Comparison of ENCODE assay signal across 5 worm cellular contexts in genomic region chrX:12854680-12855079, ce11.
TF ChIP-seq lines count a peak whose summit lies in the region.

No protein-coding gene starts in this region.

TF ChIP-seq in whole organism, L3 larva, 47 proteins besides CTCF, POLR2A, EP300 and RAD21:
- no peak for TF ChIP-seq skn-1 (tag; optimal IDR thresholded peaks at IDR 0.05; lab: Kevin White, UChicago)
- TF ChIP-seq lin-39 (tag; optimal IDR thresholded peaks at IDR 0.05; lab: Kevin White, UChicago) = peak; percentile 3
TF ChIP-seq in whole organism, L3 larva: peak in this region for 1.

TF ChIP-seq in whole organism, L4 larva, 104 proteins besides CTCF, POLR2A, EP300 and RAD21 (continues in another document):
- TF ChIP-seq Y48G9A.11 (GFP tag; IDR thresholded peaks at IDR 0.05; lab: Robert Waterston, UW) (0 out of 2 replicates have a peak, but pooled peaks have one; percentile 15), fkh-10 (GFP tag; optimal IDR thresholded peaks at IDR 0.05; lab: Kevin White, UChicago) (no peak), lim-7 (GFP tag; IDR thresholded peaks at IDR 0.05; lab: Robert Waterston, UW) (peak; percentile 78), tra-1 (GFP tag; IDR thresholded peaks at IDR 0.05; lab: Robert Waterston, UW) (0 out of 2 replicates have a peak, but pooled peaks have one; percentile 31), daf-19 (GFP tag; conservative IDR thresholded peaks at IDR 0.05; lab: Robert Waterston, UW) (no peak), madf-5 (GFP tag; IDR thresholded peaks at IDR 0.05; lab: Robert Waterston, UW) (peak; percentile 34 to 62; a peak in 1 of 4 replicates), arid-1 (GFP tag; conservative IDR thresholded peaks at IDR 0.05; lab: Robert Waterston, UW) (peak; percentile 27; the same call in 1 of the 2 replicates), Y75B8A.6 (GFP tag; IDR thresholded peaks at IDR 0.05; lab: Robert Waterston, UW) (no peak), lir-3 (tag; optimal IDR thresholded peaks at IDR 0.05; lab: Kevin White, UChicago) (peak; percentile 17), egl-43 (GFP tag; IDR thresholded peaks at IDR 0.05; lab: Robert Waterston, UW) (peak; percentile 76), duxl-1 (tag; optimal IDR thresholded peaks at IDR 0.05; lab: Kevin White, UChicago; ENCODE audit: poor library complexity) (peak; percentile 29), ceh-20 (GFP tag; IDR thresholded peaks at IDR 0.05; lab: Robert Waterston, UW) (no peak), Y5F2A.4 (GFP tag; optimal IDR thresholded peaks at IDR 0.05; lab: Kevin White, UChicago) (no peak), nhr-41 (GFP tag; IDR thresholded peaks at IDR 0.05; lab: Robert Waterston, UW) (0 out of 2 replicates have a peak, but pooled peaks have one; percentile 18), F44E2.7 (GFP tag; IDR thresholded peaks at IDR 0.05; lab: Robert Waterston, UW) (no peak), dmd-8 (GFP tag; IDR thresholded peaks at IDR 0.05; lab: Robert Waterston, UW) (peak; percentile 70), aha-1 (tag; lab: Kevin White, UChicago) (peak; percentile 87), aly-2 (tag; optimal IDR thresholded peaks at IDR 0.05; lab: Kevin White, UChicago) (no peak), tag-97 (GFP tag; IDR thresholded peaks at IDR 0.05; lab: Robert Waterston, UW) (no peak), F26F4.8 (GFP tag; conservative IDR thresholded peaks at IDR 0.05; lab: Robert Waterston, UW) (no peak), ceh-44 (GFP tag; IDR thresholded peaks at IDR 0.05; lab: Robert Waterston, UW) (0 out of 2 replicates have a peak, but pooled peaks have one; percentile 46)

TF ChIP-seq in whole organism, early embryonic, 17 proteins besides CTCF, POLR2A, EP300 and RAD21:
- TF ChIP-seq hnd-1 (tag; optimal IDR thresholded peaks at IDR 0.05; lab: Kevin White, UChicago) (no peak), tbx-37 (GFP tag; conservative IDR thresholded peaks at IDR 0.05; lab: Robert Waterston, UW) (0 out of 2 replicates have a peak, but pooled peaks have one; percentile 44), hmbx-1 (tag; optimal IDR thresholded peaks at IDR 0.05; lab: Kevin White, UChicago) (no peak), sea-1 (GFP tag; conservative IDR thresholded peaks at IDR 0.05; lab: Robert Waterston, UW) (0 out of 2 replicates have a peak, but pooled peaks have one; percentile 44), pes-1 (GFP tag; IDR thresholded peaks at IDR 0.05; lab: Robert Waterston, UW) (peak; percentile 69), scrt-1 (GFP tag; IDR thresholded peaks at IDR 0.05; lab: Robert Waterston, UW) (peak; percentile 60; the same call in 1 of the 2 replicates), flt-1 (GFP tag; IDR thresholded peaks at IDR 0.05; lab: Robert Waterston, UW) (peak; percentile 60)

TF ChIP-seq in whole organism, midembryonic, 9 proteins besides CTCF, POLR2A, EP300 and RAD21:
- TF ChIP-seq med-1 (GFP tag; optimal IDR thresholded peaks at IDR 0.05; lab: Kevin White, UChicago; ENCODE audit: insufficient read depth) (no peak), ztf-23 (GFP tag; IDR thresholded peaks at IDR 0.05; lab: Robert Waterston, UW) (0 out of 2 replicates have a peak, but pooled peaks have one; percentile 59), tab-1 (GFP tag; IDR thresholded peaks at IDR 0.05; lab: Robert Waterston, UW) (peak; percentile 41; the same call in 1 of the 2 replicates), T22C8.4 (GFP tag; IDR thresholded peaks at IDR 0.05; lab: Robert Waterston, UW) (no peak; the same call in 1 of the 2 replicates), ztf-29 (GFP tag; IDR thresholded peaks at IDR 0.05; lab: Robert Waterston, UW) (no peak), flt-1 (GFP tag; IDR thresholded peaks at IDR 0.05; lab: Robert Waterston, UW) (peak; percentile 71)
TF ChIP-seq in whole organism, midembryonic: peak in this region for 3.

TF ChIP-seq in whole organism, young adult, 124 proteins besides CTCF, POLR2A, EP300 and RAD21:
- no peak for TF ChIP-seq snpc-3.4 (tag; optimal IDR thresholded peaks at IDR 0.05; lab: Kevin White, UChicago)
- TF ChIP-seq ceh-27 (GFP tag; optimal IDR thresholded peaks at IDR 0.05; lab: Kevin White, UChicago) = no peak
- TF ChIP-seq T26A5.8 (tag; optimal IDR thresholded peaks at IDR 0.05; lab: Kevin White, UChicago) = no peak
- TF ChIP-seq madf-6 (GFP tag; IDR thresholded peaks at IDR 0.05; lab: Robert Waterston, UW) = no peak
- no peak for TF ChIP-seq sdz-38 (tag; optimal IDR thresholded peaks at IDR 0.05; lab: Kevin White, UChicago)
- TF ChIP-seq nfya-1 (tag; optimal IDR thresholded peaks at IDR 0.05; lab: Kevin White, UChicago; ENCODE audit: borderline replicate concordance, insufficient read depth) = no peak
- no peak for TF ChIP-seq ceh-58 (GFP tag; IDR thresholded peaks at IDR 0.05; lab: Robert Waterston, UW)
- no peak for TF ChIP-seq F57C9.4 (tag; optimal IDR thresholded peaks at IDR 0.05; lab: Kevin White, UChicago)
- TF ChIP-seq F37B4.10 (GFP tag; IDR thresholded peaks at IDR 0.05; lab: Robert Waterston, UW) = no peak
- TF ChIP-seq lir-1 (GFP tag; conservative IDR thresholded peaks at IDR 0.05; lab: Robert Waterston, UW) = no peak
- no peak for TF ChIP-seq nfya-2 (GFP tag; IDR thresholded peaks at IDR 0.05; lab: Robert Waterston, UW)
- TF ChIP-seq B0035.1 (tag; optimal IDR thresholded peaks at IDR 0.05; lab: Kevin White, UChicago) = no peak
- TF ChIP-seq lag-1 (GFP tag; IDR thresholded peaks at IDR 0.05; lab: Robert Waterston, UW) = no peak
- no peak for TF ChIP-seq C06A6.2 (GFP tag; conservative IDR thresholded peaks at IDR 0.05; lab: Robert Waterston, UW)
- no peak for TF ChIP-seq sea-2 (GFP tag; IDR thresholded peaks at IDR 0.05; lab: Robert Waterston, UW)
- TF ChIP-seq nhr-90 (tag; optimal IDR thresholded peaks at IDR 0.05; lab: Kevin White, UChicago) = peak; percentile 11
- no peak for TF ChIP-seq B0019.2 (GFP tag; conservative IDR thresholded peaks at IDR 0.05; lab: Robert Waterston, UW)
- peak; percentile 57 for TF ChIP-seq rpc-1 (optimal IDR thresholded peaks at IDR 0.05; lab: Kevin White, UChicago)
- TF ChIP-seq rpc-1 (tag; optimal IDR thresholded peaks at IDR 0.05; lab: Kevin White, UChicago) = peak; percentile 72
- no peak for TF ChIP-seq hmg-20 (GFP tag; IDR thresholded peaks at IDR 0.05; lab: Robert Waterston, UW)
- peak; percentile 62 for TF ChIP-seq hmg-1.2 (GFP tag; IDR thresholded peaks at IDR 0.05; lab: Robert Waterston, UW)
- peak; percentile 65 for TF ChIP-seq D2030.7 (GFP tag; IDR thresholded peaks at IDR 0.05; lab: Robert Waterston, UW)
- no peak for TF ChIP-seq ztf-18 (tag; optimal IDR thresholded peaks at IDR 0.05; lab: Kevin White, UChicago)
- TF ChIP-seq F39B2.1 (GFP tag; IDR thresholded peaks at IDR 0.05; lab: Robert Waterston, UW) = no peak
- no peak for TF ChIP-seq madf-8 (GFP tag; conservative IDR thresholded peaks at IDR 0.05; lab: Robert Waterston, UW)
- TF ChIP-seq tbp1 (GFP tag; optimal IDR thresholded peaks at IDR 0.05; lab: Kevin White, UChicago) = peak; percentile 84
- TF ChIP-seq cebp-2 (GFP tag; IDR thresholded peaks at IDR 0.05; lab: Robert Waterston, UW) = no peak
- TF ChIP-seq mel-28 (tag; optimal IDR thresholded peaks at IDR 0.05; lab: Kevin White, UChicago; ENCODE audit: borderline replicate concordance) = no peak
- TF ChIP-seq lin-54 (GFP tag; optimal IDR thresholded peaks at IDR 0.05; lab: Kevin White, UChicago) = no peak
- peak; percentile 51 for TF ChIP-seq lin-26 (GFP tag; IDR thresholded peaks at IDR 0.05; lab: Robert Waterston, UW)
- TF ChIP-seq B0336.3 (GFP tag; IDR thresholded peaks at IDR 0.05; lab: Robert Waterston, UW) = no peak
- TF ChIP-seq C17E4.6 (GFP tag; IDR thresholded peaks at IDR 0.05; lab: Robert Waterston, UW) = no peak
- 0 out of 2 replicates have a peak, but pooled peaks have one; percentile 10 for TF ChIP-seq cebp-1 (GFP tag; IDR thresholded peaks at IDR 0.05; lab: Robert Waterston, UW)
- no peak for TF ChIP-seq cebp-1 (tag; optimal IDR thresholded peaks at IDR 0.05; lab: Kevin White, UChicago)
- no peak for TF ChIP-seq Y56A3A.18 (GFP tag; IDR thresholded peaks at IDR 0.05; lab: Robert Waterston, UW)
- TF ChIP-seq lin-35 (GFP tag; optimal IDR thresholded peaks at IDR 0.05; lab: Kevin White, UChicago) = no peak
- TF ChIP-seq ekl-4 (GFP tag; IDR thresholded peaks at IDR 0.05; lab: Robert Waterston, UW) = 0 out of 2 replicates have a peak, but pooled peaks have one; percentile 26
- TF ChIP-seq ztf-3 (GFP tag; optimal IDR thresholded peaks at IDR 0.05; lab: Kevin White, UChicago) = no peak
- TF ChIP-seq B0261.1 (tag; optimal IDR thresholded peaks at IDR 0.05; lab: Kevin White, UChicago) = peak; percentile 66
- TF ChIP-seq bed-1 (GFP tag; IDR thresholded peaks at IDR 0.05; lab: Robert Waterston, UW) = no peak
- TF ChIP-seq hlh-26 (GFP tag; conservative IDR thresholded peaks at IDR 0.05; lab: Robert Waterston, UW) = no peak
- peak; percentile 53 for TF ChIP-seq die-1 (tag; optimal IDR thresholded peaks at IDR 0.05; lab: Kevin White, UChicago)
- TF ChIP-seq efl-1 (GFP tag; optimal IDR thresholded peaks at IDR 0.05; lab: Kevin White, UChicago) = no peak
- no peak for TF ChIP-seq mcd-1 (GFP tag; IDR thresholded peaks at IDR 0.05; lab: Robert Waterston, UW)
- TF ChIP-seq dox-1 (GFP tag; IDR thresholded peaks at IDR 0.05; lab: Robert Waterston, UW) = peak; percentile 36; the same call in 1 of the 2 replicates
- TF ChIP-seq F33H1.4 (GFP tag; IDR thresholded peaks at IDR 0.05; lab: Robert Waterston, UW) = no peak
- no peak for TF ChIP-seq lsl-1 (GFP tag; optimal IDR thresholded peaks at IDR 0.05; lab: Kevin White, UChicago)
- no peak for TF ChIP-seq let-607 (tag; optimal IDR thresholded peaks at IDR 0.05; lab: Kevin White, UChicago)
- TF ChIP-seq attf-5 (GFP tag; optimal IDR thresholded peaks at IDR 0.05; lab: Kevin White, UChicago) = no peak
- TF ChIP-seq K11D2.4 (GFP tag; IDR thresholded peaks at IDR 0.05; lab: Robert Waterston, UW) = no peak
- TF ChIP-seq nhr-179 (tag; optimal IDR thresholded peaks at IDR 0.05; lab: Kevin White, UChicago) = no peak
- 0 out of 2 replicates have a peak, but pooled peaks have one; percentile 19 for TF ChIP-seq egl-44 (GFP tag; IDR thresholded peaks at IDR 0.05; lab: Robert Waterston, UW)
- TF ChIP-seq pbrm-1 (GFP tag; IDR thresholded peaks at IDR 0.05; lab: Robert Waterston, UW) = peak; percentile 45; the same call in 1 of the 2 replicates
- no peak for TF ChIP-seq somi-1 (GFP tag; optimal IDR thresholded peaks at IDR 0.05; lab: Kevin White, UChicago)
- 0 out of 2 replicates have a peak, but pooled peaks have one; percentile 51 for TF ChIP-seq ztf-25 (GFP tag; IDR thresholded peaks at IDR 0.05; lab: Robert Waterston, UW)
